Fruit fly (Drosophila melanogaster): ENCODE results near the gene del.

dm6 chr2L:21158554-21158953 lies 10.2 kb upstream of the del start, which contains the start of the genes Coq3 and Pld3:
- TF ChIP-seq CG8478 (optimal IDR thresholded peaks at IDR 0.05): no peak
- no peak for TF ChIP-seq CTCF (optimal IDR thresholded peaks at IDR 0.05)

Data from S2 (cell line).